Worm (Caenorhabditis elegans): ENCODE results near the gene str-150.

ce11 chrV:16596102-16596501 is 13.0 kb downstream of the str-150 start:
- TF ChIP-seq C06A6.2 (GFP tag; conservative IDR thresholded peaks at IDR 0.05) = no peak
- TF ChIP-seq F23B12.7 (tag; optimal IDR thresholded peaks at IDR 0.05; ENCODE audit: insufficient read depth) = no peak
- no peak for TF ChIP-seq sea-2 (GFP tag; IDR thresholded peaks at IDR 0.05)

All from whole organism, young adult.